Worm (Caenorhabditis elegans): ENCODE data around the gene fbxb-31.

DNA sequence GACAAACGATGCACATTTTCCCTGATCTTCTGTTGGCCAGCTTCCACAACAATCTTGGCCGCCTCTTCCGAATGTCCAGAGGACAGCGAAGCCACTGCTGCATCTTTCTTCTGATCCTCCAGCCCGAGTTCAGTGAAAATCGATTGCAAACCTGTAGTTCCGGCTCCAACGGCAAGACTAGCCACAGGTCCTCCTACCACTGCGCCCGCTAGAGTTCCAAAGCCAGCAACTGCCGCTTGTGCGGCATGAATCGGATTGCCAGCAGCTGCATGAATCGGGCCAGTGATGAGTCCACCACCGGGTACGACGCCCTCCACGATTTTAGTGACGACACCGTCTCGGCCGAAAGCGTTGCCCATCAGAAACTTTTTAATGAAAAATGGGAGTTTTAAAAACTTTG, 49.2 kb upstream of the fbxb-31 start, which contains the start of gene ifas-1:
- TF ChIP-seq him-1 (tag; optimal IDR thresholded peaks at IDR 0.05) (no peak), dao-5 (tag; optimal IDR thresholded peaks at IDR 0.05) (no peak), W03F9.2 (tag; optimal IDR thresholded peaks at IDR 0.05) (no peak)

Measured in whole organism, L4/young adult.